Worm (Caenorhabditis elegans) whole organism, L4/young adult: ENCODE measurements around the gene C34D1.4.

Experiments used
- W03F9.2 ChIP-seq: fragments of 150-350 bp; optimal IDR thresholded peaks from 2 replicates; lab custom pipeline; 2014; ENCODE audit warnings: missing biosample characterization, missing genetic modification characterization
- dao-5 ChIP-seq: sonication (generic microtip); optimal IDR thresholded peaks from 2 replicates; lab custom pipeline; 2016; ENCODE audit warnings: missing genotype, missing genetic modification characterization, moderate library complexity, missing compliant biosample characterization
- him-1 ChIP-seq: sonication (generic microtip); optimal IDR thresholded peaks from 2 replicates; lab custom pipeline; 2016; ENCODE audit warnings: missing genotype, missing genetic modification reagents, missing genetic modification characterization, missing compliant biosample characterization

DNA sequence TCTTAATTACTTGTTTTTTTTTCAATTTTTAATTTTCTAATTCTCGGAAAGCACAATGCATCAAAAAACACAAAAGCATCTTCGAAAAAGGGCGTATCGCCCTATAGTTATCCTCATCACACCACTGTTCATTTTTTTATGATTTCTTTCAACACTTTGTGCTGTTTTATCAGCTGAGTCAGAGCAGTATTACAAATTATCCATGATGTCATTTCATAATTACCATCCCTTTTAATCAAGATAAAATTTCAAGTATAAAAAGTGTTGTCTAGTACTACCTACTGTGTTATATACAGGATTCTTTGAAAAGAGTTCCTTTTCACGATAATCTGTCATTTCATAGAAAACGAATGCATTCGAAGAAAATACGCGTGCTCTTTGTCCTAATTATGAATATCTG lies 7.5 kb upstream of the C34D1.4 start:
- TF ChIP-seq him-1 (tag; lab: Kevin White, UChicago) (no peak), W03F9.2 (tag; lab: Kevin White, UChicago) (no peak), dao-5 (no peak)
